Fruit fly (Drosophila melanogaster): Measurements from ENCODE around the gene Ir62a.

Ir62a gene

dm6 chr3L:1558178-1558788, 27.2 kb upstream of the Ir62a start, which contains the start of the genes Pex10 and CG12099 (continued):
- TF ChIP-seq CG2875 (GFP tag; optimal IDR thresholded peaks at IDR 0.05) (peak; percentile 60), Nf-YA (GFP tag; IDR thresholded peaks at IDR 0.05) (peak; percentile 66), CG14965 (GFP tag; optimal IDR thresholded peaks at IDR 0.05; ENCODE audit: borderline replicate concordance) (no peak), CG9876 (GFP tag; optimal IDR thresholded peaks at IDR 0.05) (no peak), hb (GFP tag; IDR thresholded peaks at IDR 0.05; ENCODE audit: partially characterized antibody) (peak; percentile 90), H15 (GFP tag; IDR thresholded peaks at IDR 0.05) (peak; percentile 86; the same call in 2 of the 3 replicates), gcm2 (GFP tag; optimal IDR thresholded peaks at IDR 0.05) (no peak), CG14710 (tag; optimal IDR thresholded peaks at IDR 0.05) (peak; percentile 94), Xrp1 (GFP tag; IDR thresholded peaks at IDR 0.05) (peak; percentile 93), CG5245 (GFP tag; optimal IDR thresholded peaks at IDR 0.05) (peak; percentile 56), CG7928 (GFP tag; optimal IDR thresholded peaks at IDR 0.05) (peak; percentile 69), CG10274 (GFP tag; optimal IDR thresholded peaks at IDR 0.05) (peak; percentile 63), CG16813 (GFP tag; IDR thresholded peaks at IDR 0.05; ENCODE audit: partially characterized antibody) (peak; percentile 97), nmo (GFP tag; optimal IDR thresholded peaks at IDR 0.05) (peak; percentile 94), mld (GFP tag; IDR thresholded peaks at IDR 0.05; ENCODE audit: partially characterized antibody) (peak; percentile 80; the same call in 2 of the 3 replicates), CG1602 (GFP tag; optimal IDR thresholded peaks at IDR 0.05) (peak; percentile 90), prd (optimal IDR thresholded peaks at IDR 0.05) (no peak), prd (GFP tag; IDR thresholded peaks at IDR 0.05) (peak; percentile 96), CG11696 (GFP tag; IDR thresholded peaks at IDR 0.05) (0 out of 2 replicates have a peak, but pooled peaks have one; percentile 37), CG32767 (GFP tag; IDR thresholded peaks at IDR 0.05) (peak; percentile 84), Atf3 (GFP tag; optimal IDR thresholded peaks at IDR 0.05) (peak; percentile 65), so (GFP tag; IDR thresholded peaks at IDR 0.05) (peak; percentile 86), sens-2 (GFP tag; IDR thresholded peaks at IDR 0.05) (peak; percentile 86), amos (GFP tag; IDR thresholded peaks at IDR 0.05; ENCODE audit: partially characterized antibody) (peak; percentile 89), BEAF-32 (GFP tag; optimal IDR thresholded peaks at IDR 0.05) (peak; percentile 97), HmgD (GFP tag; optimal IDR thresholded peaks at IDR 0.05) (no peak), CG2202 (tag; optimal IDR thresholded peaks at IDR 0.05) (peak; percentile 69), CG8089 (GFP tag; optimal IDR thresholded peaks at IDR 0.05) (no peak), GATAe (GFP tag; conservative IDR thresholded peaks at IDR 0.05) (peak; percentile 91), p53 (GFP tag; optimal IDR thresholded peaks at IDR 0.05) (peak; percentile 36), CG6813 (GFP tag; optimal IDR thresholded peaks at IDR 0.05) (peak; percentile 32), hth (optimal IDR thresholded peaks at IDR 0.05) (no peak), jigr1 (GFP tag; IDR thresholded peaks at IDR 0.05) (peak; percentile 80), Oli (tag; optimal IDR thresholded peaks at IDR 0.05) (peak; percentile 73), Sox100B (GFP tag; optimal IDR thresholded peaks at IDR 0.05) (no peak), twi (tag; optimal IDR thresholded peaks at IDR 0.05) (peak; percentile 83), CG3847 (GFP tag; IDR thresholded peaks at IDR 0.05) (peak; percentile 97), NC2α (GFP tag; optimal IDR thresholded peaks at IDR 0.05) (no peak), Dref (GFP tag; IDR thresholded peaks at IDR 0.05) (peak; percentile 52), CG3726 (GFP tag; IDR thresholded peaks at IDR 0.05) (peak; percentile 88; the same call in 2 of the 3 replicates), CG12659 (GFP tag; optimal IDR thresholded peaks at IDR 0.05) (peak; percentile 94), slbo (GFP tag; IDR thresholded peaks at IDR 0.05) (peak; percentile 97), esg (GFP tag; conservative IDR thresholded peaks at IDR 0.05) (peak; percentile 91), CG3065 (GFP tag; optimal IDR thresholded peaks at IDR 0.05) (peak; percentile 74), CG6683 (GFP tag; optimal IDR thresholded peaks at IDR 0.05) (peak; percentile 59), Hmx (GFP tag; optimal IDR thresholded peaks at IDR 0.05) (no peak), Dek (tag; optimal IDR thresholded peaks at IDR 0.05) (peak; percentile 85), chinmo (GFP tag; IDR thresholded peaks at IDR 0.05; ENCODE audit: partially characterized antibody) (peak; percentile 45; the same call in 1 of the 4 replicates), CG12071 (GFP tag; optimal IDR thresholded peaks at IDR 0.05) (peak; percentile 10), CG5953 (GFP tag; IDR thresholded peaks at IDR 0.05) (peak; percentile 68)
